Worm (Caenorhabditis elegans): ENCODE measurements around the gene phf-10.

DNA sequence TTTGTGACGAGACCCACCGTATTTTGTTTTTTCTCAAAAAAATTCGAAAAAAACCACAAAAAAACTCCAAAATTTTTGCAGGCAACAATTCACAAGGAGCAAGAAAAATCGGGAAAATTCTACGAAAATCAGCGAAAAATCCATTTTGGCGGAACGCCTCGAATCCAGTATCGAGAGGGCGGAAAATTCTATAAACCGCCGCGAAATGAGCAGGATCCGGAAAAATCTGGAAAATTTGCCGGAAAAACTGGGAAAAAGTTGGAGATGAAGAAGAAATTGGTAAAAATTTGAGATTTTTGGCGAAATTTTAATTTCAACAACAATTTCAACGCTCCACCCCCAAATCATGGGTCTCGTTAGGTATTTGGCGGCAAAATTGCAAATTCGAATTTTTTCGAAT lies 48.7 kb upstream of the phf-10 start:
- TF ChIP-seq mab-5 (tag; optimal IDR thresholded peaks at IDR 0.05) (no peak), pha-4 (tag; optimal IDR thresholded peaks at IDR 0.05) (no peak), unc-39 (tag; optimal IDR thresholded peaks at IDR 0.05) (no peak), zip-8 (tag; optimal IDR thresholded peaks at IDR 0.05) (no peak), M03D4.4 (tag; optimal IDR thresholded peaks at IDR 0.05) (no peak), ces-1 (GFP tag; optimal IDR thresholded peaks at IDR 0.05) (no peak), nhr-28 (tag; optimal IDR thresholded peaks at IDR 0.05) (no peak), snpc-4 (tag; optimal IDR thresholded peaks at IDR 0.05) (no peak), nhr-76 (tag; optimal IDR thresholded peaks at IDR 0.05) (no peak), flh-1 (GFP tag; optimal IDR thresholded peaks at IDR 0.05) (no peak), elt-1 (tag; optimal IDR thresholded peaks at IDR 0.05; ENCODE audit: borderline replicate concordance, insufficient read depth) (no peak), mep-1 (tag; optimal IDR thresholded peaks at IDR 0.05) (no peak), blmp-1 (tag; optimal IDR thresholded peaks at IDR 0.05) (no peak)

All from whole organism, mixed stage, embryonic.